Worm (Caenorhabditis elegans) whole organism, early embryonic: Measurements from ENCODE around the gene ajm-1.

Experiments used
- aly-1 ChIP-seq: sonication (generic microtip); optimal IDR thresholded peaks from 2 replicates; lab custom pipeline; 2016; ENCODE audit warnings: missing genetic modification characterization, missing compliant biosample characterization
- ama-1 ChIP-seq: fragments of 150-350 bp; optimal IDR thresholded peaks from 2 replicates; lab custom pipeline; 2014
- hmbx-1 ChIP-seq: sonication (generic microtip); optimal IDR thresholded peaks from 2 replicates; lab custom pipeline; 2016; ENCODE audit warnings: mild to moderate bottlenecking, missing genetic modification characterization, missing compliant biosample characterization
- scrt-1 ChIP-seq: fragments of 200-800 bp; sonication (Bioruptor generic); IDR thresholded peaks from 2 replicates; pipeline ENCODE4 v1.3.6; 2022; ENCODE audit warnings: missing genetic modification characterization, missing compliant biosample characterization
- sea-1 ChIP-seq: fragments of 200-800 bp; sonication (Bioruptor generic); conservative IDR thresholded peaks from 2 replicates; pipeline ENCODE4 v1.3.6; 2022; ENCODE audit warnings: missing genetic modification characterization, missing compliant biosample characterization
- tra-4 ChIP-seq: sonication (generic microtip); optimal IDR thresholded peaks from 2 replicates; lab custom pipeline; 2017; ENCODE audit warnings: missing genetic modification characterization, missing compliant biosample characterization

ce11 chrX:9154216-9154615 is 71.5 kb downstream of the ajm-1 start, which contains the start of gene B0563.7:
- TF ChIP-seq hmbx-1 (tag; lab: Kevin White, UChicago) (no peak), tra-4 (no peak), sea-1 (no peak), ama-1 (lab: Kevin White, UChicago) (no peak), aly-1 (tag; lab: Kevin White, UChicago) (no peak), scrt-1 (GFP tag; lab: Robert Waterston, UW) (no peak)
